Worm (Caenorhabditis elegans) whole organism, L4/young adult: ENCODE results near the gene clec-29.

Experiments
- W03F9.2 ChIP-seq: fragments of 150-350 bp; optimal IDR thresholded peaks from 2 replicates; lab custom pipeline; 2014; ENCODE audit warnings: missing biosample characterization, missing genetic modification characterization
- dao-5 ChIP-seq: sonication (generic microtip); optimal IDR thresholded peaks from 2 replicates; lab custom pipeline; 2016; ENCODE audit warnings: missing genotype, missing genetic modification characterization, moderate library complexity, missing compliant biosample characterization
- him-1 ChIP-seq: sonication (generic microtip); optimal IDR thresholded peaks from 2 replicates; lab custom pipeline; 2016; ENCODE audit warnings: missing genotype, missing genetic modification reagents, missing genetic modification characterization, missing compliant biosample characterization

Gene clec-29

DNA sequence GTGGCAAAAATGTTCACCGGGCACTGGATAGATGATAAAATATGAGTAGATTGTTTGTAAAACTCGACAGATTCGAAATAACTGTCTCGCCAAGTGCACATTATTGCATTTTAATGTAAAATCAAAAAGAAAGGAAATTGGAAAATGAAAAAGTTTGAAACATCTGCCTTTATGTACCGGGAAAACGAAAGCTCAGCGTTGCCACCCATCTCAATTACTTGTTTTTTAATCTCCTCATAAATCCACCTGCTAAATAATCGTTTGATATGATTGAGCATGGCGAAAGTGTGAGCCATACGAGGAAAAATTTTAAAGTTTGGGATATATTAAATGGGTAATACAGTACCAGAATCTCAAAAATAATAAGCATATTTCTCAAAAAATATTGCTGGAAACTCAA lies 22.4 kb downstream of the clec-29 start, which contains the start of gene srh-137:
srh-137 (minus strand) TSS at position 101 of the 400 bp plus-strand sequence.
- TF ChIP-seq dao-5 (no peak), W03F9.2 (tag; lab: Kevin White, UChicago) (no peak)

DNA sequence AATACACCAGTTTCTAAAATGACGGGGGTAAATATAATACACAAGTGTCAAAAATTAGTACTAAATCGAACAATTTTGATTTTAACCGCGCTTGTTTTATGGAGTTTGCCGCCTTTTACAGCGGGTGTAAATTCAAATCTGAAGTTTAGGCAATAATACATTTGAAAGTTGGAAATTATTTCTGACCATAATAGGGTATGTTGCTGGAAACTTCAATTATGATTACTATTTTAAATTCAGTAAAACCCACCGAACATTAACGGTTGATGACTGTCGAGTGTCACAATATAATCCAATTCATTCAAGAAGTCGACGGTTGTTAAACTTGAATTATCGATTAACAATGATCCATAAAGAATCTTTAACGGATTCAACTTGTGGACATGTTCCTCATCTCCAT lies 25.2 kb downstream of the clec-29 start:
- TF ChIP-seq W03F9.2 (tag; lab: Kevin White, UChicago) (no peak), him-1 (tag; lab: Kevin White, UChicago) (no peak), dao-5 (no peak)

DNA sequence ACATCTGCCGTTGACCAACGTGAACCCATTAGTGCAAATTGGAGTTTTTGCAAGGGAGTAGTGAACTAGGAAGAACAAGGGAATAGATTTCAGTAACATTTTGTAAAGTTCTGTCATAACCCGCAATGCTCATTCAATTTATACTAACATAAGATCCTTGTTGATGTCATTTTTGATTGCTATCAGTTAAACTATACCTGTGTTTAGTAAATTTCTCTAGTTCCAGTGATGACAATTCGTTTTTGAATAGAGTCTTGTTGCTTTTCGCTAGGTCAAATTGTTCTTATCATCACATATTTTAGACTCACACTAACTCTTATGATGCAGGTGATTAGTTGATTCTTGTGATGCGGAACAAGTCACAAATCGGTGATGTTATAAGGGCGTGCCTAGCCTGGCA lies 32.5 kb downstream of the clec-29 start, which contains the start of gene clec-9:
clec-9 (minus strand) TSS at position 101 of the 400 bp plus-strand sequence.
- TF ChIP-seq him-1 (tag; lab: Kevin White, UChicago): no peak
- TF ChIP-seq W03F9.2 (tag; lab: Kevin White, UChicago): no peak
- TF ChIP-seq dao-5: no peak

DNA sequence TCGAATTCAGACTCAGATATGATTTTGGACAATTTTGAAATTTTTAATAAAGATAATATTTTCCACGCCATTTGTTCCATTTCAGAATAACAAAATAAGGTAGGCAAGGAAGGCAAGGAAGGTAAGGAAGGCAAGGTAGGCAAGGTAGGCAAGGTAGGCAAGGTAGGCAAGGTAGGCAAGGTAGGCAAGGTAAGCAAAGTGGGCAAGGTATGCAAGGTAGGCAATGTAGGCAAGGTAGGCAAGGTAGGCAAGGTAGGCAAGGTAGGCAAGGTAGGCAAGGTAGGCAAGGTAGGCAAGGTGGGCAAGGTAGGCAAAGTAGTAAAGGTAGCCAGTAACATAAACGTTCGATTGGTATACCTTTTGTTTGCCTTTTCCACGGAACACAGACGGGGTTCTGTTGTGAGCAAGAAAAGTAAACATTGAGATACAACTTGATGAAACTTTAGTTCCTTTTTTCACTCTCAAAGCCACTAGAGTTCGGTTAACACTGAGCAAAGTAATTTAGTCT lies 39.2 kb downstream of the clec-29 start, which contains the start of gene Y70C5C.1:
Y70C5C.1 (plus strand) TSS at position 458 of the 508 bp plus-strand sequence.
- TF ChIP-seq him-1 (tag; lab: Kevin White, UChicago) (no peak), W03F9.2 (tag; lab: Kevin White, UChicago) (no peak), dao-5 (no peak)

DNA sequence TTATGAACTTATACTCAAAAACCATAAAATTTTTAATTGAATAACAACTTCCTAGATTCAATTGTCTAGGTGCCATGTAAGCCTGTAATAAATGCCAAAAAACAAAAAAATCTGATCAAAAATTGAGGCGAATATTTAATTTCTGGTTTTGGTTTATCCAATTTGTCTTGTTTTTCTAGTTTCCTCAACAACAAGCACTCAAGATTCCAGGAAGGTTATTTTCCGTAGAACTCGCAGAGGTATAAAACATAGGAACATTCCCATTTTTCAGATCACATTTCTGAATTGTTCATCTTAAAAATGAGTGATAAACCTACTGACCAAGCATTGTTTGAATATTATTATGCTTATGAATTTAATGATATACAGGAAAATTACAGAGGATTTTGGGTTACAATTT lies 41.8 kb downstream of the clec-29 start, which contains the start of gene srw-41:
srw-41 (plus strand) TSS at position 301 of the 400 bp plus-strand sequence.
- TF ChIP-seq W03F9.2 (tag; lab: Kevin White, UChicago): no peak
- no peak for TF ChIP-seq dao-5
- TF ChIP-seq him-1 (tag; lab: Kevin White, UChicago): no peak

DNA sequence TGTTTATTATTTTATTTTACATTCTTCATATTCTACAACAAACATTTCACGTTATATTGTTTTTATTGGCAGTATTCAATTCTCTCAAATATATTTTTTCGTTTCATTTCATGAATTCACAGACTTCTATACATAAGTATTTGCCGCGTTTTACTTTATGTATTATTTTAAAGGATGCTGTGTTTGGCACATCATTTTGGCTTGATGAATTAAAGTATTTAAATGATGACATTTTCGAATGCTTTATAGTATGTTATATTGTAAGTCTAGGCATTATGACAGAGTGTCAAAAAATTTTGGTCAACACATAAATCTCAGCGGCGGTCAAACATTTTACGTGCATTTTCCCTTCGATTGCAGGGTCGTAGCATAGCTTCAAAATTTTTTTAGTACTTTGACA lies 43.5 kb downstream of the clec-29 start:
- no peak for TF ChIP-seq dao-5
- no peak for TF ChIP-seq him-1 (tag; lab: Kevin White, UChicago)
- no peak for TF ChIP-seq W03F9.2 (tag; lab: Kevin White, UChicago)

DNA sequence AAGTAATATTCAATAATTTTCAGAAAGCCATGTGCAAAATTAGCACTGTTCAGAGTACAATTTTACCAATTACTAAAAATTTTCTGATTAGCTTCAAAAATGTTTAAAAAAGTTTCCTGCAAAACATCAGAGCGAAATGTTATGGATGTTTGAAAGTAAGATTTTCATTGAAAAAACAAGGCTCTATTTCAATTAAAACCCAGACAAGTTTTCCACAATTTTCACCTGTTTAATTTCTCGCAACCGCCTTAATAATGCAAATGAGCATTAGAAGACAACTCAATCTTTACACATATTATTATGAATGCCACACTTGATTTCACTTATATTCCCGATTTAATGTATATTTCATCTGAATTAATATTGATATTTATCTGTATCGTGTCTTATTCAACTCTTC lies 44.5 kb downstream of the clec-29 start, which contains the start of gene srz-101:
srz-101 (plus strand) TSS at position 301 of the 400 bp plus-strand sequence.
- TF ChIP-seq W03F9.2 (tag; lab: Kevin White, UChicago) (no peak), him-1 (tag; lab: Kevin White, UChicago) (no peak), dao-5 (no peak)

DNA sequence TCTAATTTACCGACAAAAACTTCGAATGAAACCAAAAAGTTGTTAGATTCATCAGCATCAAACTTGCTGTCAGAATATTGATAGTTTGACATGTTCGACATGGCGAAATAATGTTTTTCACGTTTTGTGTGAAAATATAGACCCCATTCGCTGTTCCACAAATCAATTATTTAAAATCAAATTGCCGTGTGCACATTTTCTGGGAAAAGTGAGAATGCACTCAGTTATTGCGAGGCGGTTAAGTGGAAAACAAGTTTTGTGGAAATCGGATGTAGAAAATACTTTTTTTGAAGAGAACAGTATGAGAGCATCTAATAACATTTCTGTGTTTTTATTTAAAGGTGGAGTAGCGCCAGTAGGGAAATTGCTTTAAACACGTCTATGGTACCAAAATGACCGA lies 45.3 kb downstream of the clec-29 start, which contains the start of gene srw-42:
srw-42 (minus strand) TSS at position 101 of the 400 bp plus-strand sequence.
- TF ChIP-seq him-1 (tag; lab: Kevin White, UChicago) (no peak), dao-5 (no peak), W03F9.2 (tag; lab: Kevin White, UChicago) (no peak)

DNA sequence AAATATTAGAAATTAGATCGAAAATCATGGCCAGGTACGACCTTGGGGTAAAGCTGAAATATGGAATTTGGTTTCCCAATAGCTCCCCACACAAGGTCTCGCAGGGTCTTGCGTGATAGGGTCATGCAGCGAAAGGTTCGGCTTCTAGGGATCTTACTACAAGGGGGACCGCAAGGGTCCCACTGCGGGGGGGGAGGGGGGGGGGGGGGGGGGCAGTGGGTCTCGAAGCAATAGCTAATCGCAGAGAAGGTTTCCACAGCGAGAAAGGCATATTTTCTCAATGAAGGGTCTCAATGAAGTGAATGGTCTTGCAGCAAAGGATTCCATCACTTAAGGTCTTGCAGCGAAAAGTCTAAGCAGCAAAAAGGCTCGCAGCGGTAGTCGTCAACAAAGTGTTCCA lies 46.0 kb downstream of the clec-29 start:
- TF ChIP-seq W03F9.2 (tag; lab: Kevin White, UChicago): no peak
- no peak for TF ChIP-seq dao-5
- no peak for TF ChIP-seq him-1 (tag; lab: Kevin White, UChicago)
